Worm (Caenorhabditis elegans) whole organism, midembryonic: ENCODE measurements around the gene sss-1.

Experiments
- T22C8.4 ChIP-seq: fragments of 200-800 bp; sonication (Bioruptor generic); IDR thresholded peaks from 2 replicates; pipeline ENCODE4 v1.3.6; 2022; ENCODE audit warnings: missing genetic modification characterization, missing compliant biosample characterization
- cog-1 ChIP-seq: sonication (generic microtip); optimal IDR thresholded peaks from 2 replicates; lab custom pipeline; 2016; ENCODE audit warnings: missing genetic modification characterization, missing compliant biosample characterization
- flt-1 ChIP-seq: fragments of 200-800 bp; sonication (Bioruptor generic); IDR thresholded peaks from 2 replicates; pipeline ENCODE4 v1.3.6; 2022; ENCODE audit warnings: missing genetic modification characterization, missing compliant biosample characterization
- klf-2 ChIP-seq: fragments of 200-800 bp; sonication (Bioruptor generic); conservative IDR thresholded peaks from 2 replicates; pipeline ENCODE4 v1.3.6; 2022; ENCODE audit warnings: missing genetic modification reagents, missing genetic modification characterization, missing compliant biosample characterization
- med-1 ChIP-seq: sonication (generic microtip); optimal IDR thresholded peaks from 2 replicates; lab custom pipeline; 2017; ENCODE audit warnings: missing genetic modification characterization, mild to moderate bottlenecking, missing compliant biosample characterization, antibody characterized with exemption, missing genetic modification reagents; ENCODE audit not compliant: insufficient read depth
- ref-1 ChIP-seq: fragments of 200-800 bp; sonication (Bioruptor generic); conservative IDR thresholded peaks from 2 replicates; pipeline ENCODE4 v1.3.6; 2022; ENCODE audit warnings: missing genetic modification reagents, missing genetic modification characterization, missing compliant biosample characterization
- tab-1 ChIP-seq: fragments of 200-800 bp; sonication (Bioruptor generic); IDR thresholded peaks from 2 replicates; pipeline ENCODE4 v1.3.6; 2022; ENCODE audit warnings: missing genetic modification characterization, missing compliant biosample characterization
- ztf-23 ChIP-seq: fragments of 200-800 bp; sonication (Bioruptor generic); IDR thresholded peaks from 2 replicates; pipeline ENCODE4 v1.3.6; 2022; ENCODE audit warnings: missing genetic modification reagents, missing genetic modification characterization, missing compliant biosample characterization
- ztf-29 ChIP-seq: fragments of 200-800 bp; sonication (Bioruptor generic); IDR thresholded peaks from 2 replicates; pipeline ENCODE4 v1.3.6; 2022; ENCODE audit warnings: missing genetic modification reagents, missing genetic modification characterization, missing compliant biosample characterization

sss-1 gene

DNA sequence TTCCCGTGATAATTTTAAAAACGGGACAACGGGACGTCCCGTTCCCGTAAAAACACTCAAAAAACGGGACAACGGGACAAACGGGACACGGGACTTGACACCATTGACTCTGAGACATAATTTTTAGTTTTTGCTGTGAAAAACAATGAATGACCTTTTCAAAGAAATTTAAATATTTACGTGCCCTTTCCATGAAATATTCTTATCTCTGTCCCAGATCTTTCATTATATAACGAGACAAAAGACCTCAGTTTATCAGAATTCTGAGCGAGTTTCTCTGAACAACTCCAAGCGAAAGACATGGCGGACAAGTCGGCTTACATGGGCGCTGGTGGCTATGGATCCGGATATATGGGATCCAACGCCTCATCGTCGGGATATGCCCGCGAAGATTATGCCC lies 49.8 kb downstream of the sss-1 start, which contains the start of gene nspd-2:
Gene nspd-2 (plus strand): TSS at position 301 of the 400 bp plus-strand sequence.
- no peak for TF ChIP-seq flt-1 (GFP tag; lab: Robert Waterston, UW)
- TF ChIP-seq ztf-23 (GFP tag; lab: Robert Waterston, UW), result no peak
- TF ChIP-seq cog-1, result no peak
- no peak for TF ChIP-seq ref-1 (GFP tag; lab: Robert Waterston, UW)
- TF ChIP-seq tab-1 (GFP tag; lab: Robert Waterston, UW), result no peak
- TF ChIP-seq T22C8.4, result no peak
- TF ChIP-seq klf-2 (GFP tag; lab: Robert Waterston, UW), result no peak
- no peak for TF ChIP-seq ztf-29 (GFP tag; lab: Robert Waterston, UW)
- no peak for TF ChIP-seq med-1
